Fruit fly (Drosophila melanogaster): ENCODE results near the gene SA1.

Gene SA1

DNA sequence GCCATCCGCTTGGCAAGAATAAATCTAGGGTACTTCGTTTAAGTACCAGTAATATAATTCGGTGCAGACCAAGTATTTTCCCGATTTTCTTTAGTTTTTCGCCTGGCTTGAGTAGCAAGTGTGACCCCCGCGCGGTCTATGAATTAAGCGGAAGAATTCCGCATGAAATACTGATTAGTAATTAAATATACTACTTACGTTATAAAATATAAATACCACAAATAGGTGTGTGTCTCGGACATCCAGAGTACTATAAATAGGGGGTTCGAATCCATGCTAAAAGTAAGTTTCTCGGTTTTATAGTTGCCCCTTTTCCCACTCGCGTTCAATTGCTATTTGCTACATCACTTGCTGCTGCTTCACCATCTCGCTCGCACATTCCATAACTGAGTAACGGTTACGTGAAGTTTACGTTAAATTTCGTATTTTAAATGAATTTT lies 21.4 kb downstream of the SA1 start, which contains the start of gene snRNP-U1-70K (continued):
- no peak for TF ChIP-seq nau (GFP tag; optimal IDR thresholded peaks at IDR 0.05)
- TF ChIP-seq ranshi (GFP tag; IDR thresholded peaks at IDR 0.05) = no peak
- TF ChIP-seq HHEX (GFP tag; optimal IDR thresholded peaks at IDR 0.05) = no peak
- TF ChIP-seq unc-4 (GFP tag; IDR thresholded peaks at IDR 0.05; ENCODE audit: partially characterized antibody) = peak; percentile 44; the same call in 1 of the 2 replicates
- TF ChIP-seq Rfx (GFP tag; IDR thresholded peaks at IDR 0.05) = peak; percentile 50
- no peak for TF ChIP-seq CG32532 (GFP tag; IDR thresholded peaks at IDR 0.05)
- TF ChIP-seq CG17186 (GFP tag; optimal IDR thresholded peaks at IDR 0.05) = peak; percentile 1
- TF ChIP-seq nerfin-1 (tag; optimal IDR thresholded peaks at IDR 0.05) = peak; percentile 87
- peak; percentile 66 for TF ChIP-seq CG3995 (GFP tag; optimal IDR thresholded peaks at IDR 0.05)
- no peak for TF ChIP-seq rib (GFP tag; IDR thresholded peaks at IDR 0.05)
- TF ChIP-seq CG17328 (GFP tag; IDR thresholded peaks at IDR 0.05) = no peak
- TF ChIP-seq CG43689 (GFP tag; IDR thresholded peaks at IDR 0.05) = no peak
- TF ChIP-seq CG12659 (GFP tag; optimal IDR thresholded peaks at IDR 0.05) = peak; percentile 64
- TF ChIP-seq CG11560 (tag; IDR thresholded peaks at IDR 0.05) = no peak
- TF ChIP-seq Rx (GFP tag; IDR thresholded peaks at IDR 0.05) = no peak
- TF ChIP-seq CG7745 (tag; optimal IDR thresholded peaks at IDR 0.05) = peak; percentile 0
- no peak for TF ChIP-seq CG34376 (GFP tag; optimal IDR thresholded peaks at IDR 0.05)
- TF ChIP-seq CG2202 (tag; optimal IDR thresholded peaks at IDR 0.05) = no peak
- TF ChIP-seq CTCF (GFP tag; optimal IDR thresholded peaks at IDR 0.05) = peak; percentile 78
- TF ChIP-seq Ets65A (GFP tag) = peak; percentile 7
- TF ChIP-seq zen (tag; optimal IDR thresholded peaks at IDR 0.05) = peak; percentile 62
- peak; percentile 20; the same call in 1 of the 4 replicates for TF ChIP-seq Gug (GFP tag; IDR thresholded peaks at IDR 0.05)
- TF ChIP-seq BEAF-32 (GFP tag; optimal IDR thresholded peaks at IDR 0.05) = peak; percentile 40
- TF ChIP-seq CG15073 (GFP tag; optimal IDR thresholded peaks at IDR 0.05) = no peak
- no peak for TF ChIP-seq usp (GFP tag; optimal IDR thresholded peaks at IDR 0.05)
- TF ChIP-seq CG34422 (GFP tag; IDR thresholded peaks at IDR 0.05) = peak; percentile 43; the same call in 1 of the 3 replicates
- peak; percentile 51; the same call in 2 of the 3 replicates for TF ChIP-seq CG6791 (GFP tag; IDR thresholded peaks at IDR 0.05; ENCODE audit: partially characterized antibody)
- peak; percentile 42; the same call in 2 of the 3 replicates for TF ChIP-seq row (GFP tag; IDR thresholded peaks at IDR 0.05)
- peak; percentile 88 for TF ChIP-seq CG4617 (GFP tag; optimal IDR thresholded peaks at IDR 0.05; ENCODE audit: borderline replicate concordance)
- TF ChIP-seq HmgD (GFP tag; optimal IDR thresholded peaks at IDR 0.05) = peak; percentile 42
- TF ChIP-seq CG14710 (tag; optimal IDR thresholded peaks at IDR 0.05) = peak; percentile 99
- TF ChIP-seq Dp (GFP tag; optimal IDR thresholded peaks at IDR 0.05) = peak; percentile 55
- peak; percentile 20; the same call in 2 of the 3 replicates for TF ChIP-seq Opbp (GFP tag; IDR thresholded peaks at IDR 0.05; ENCODE audit: partially characterized antibody)
- peak; percentile 43 for TF ChIP-seq amos (GFP tag; IDR thresholded peaks at IDR 0.05; ENCODE audit: partially characterized antibody)
- 0 out of 3 replicates have a peak, but pooled peaks have one; percentile 41 for TF ChIP-seq CG11456 (GFP tag; IDR thresholded peaks at IDR 0.05)
- TF ChIP-seq bbx (GFP tag; IDR thresholded peaks at IDR 0.05; ENCODE audit: partially characterized antibody) = peak; percentile 10
- TF ChIP-seq pzg (GFP tag; optimal IDR thresholded peaks at IDR 0.05) = peak; percentile 97
- TF ChIP-seq nmo (GFP tag; optimal IDR thresholded peaks at IDR 0.05) = peak; percentile 6
- no peak for TF ChIP-seq CG6175 (GFP tag; IDR thresholded peaks at IDR 0.05)
- TF ChIP-seq knrl (GFP tag; IDR thresholded peaks at IDR 0.05; ENCODE audit: partially characterized antibody) = peak; percentile 52; the same call in 1 of the 3 replicates
- TF ChIP-seq Dref (GFP tag; IDR thresholded peaks at IDR 0.05) = peak; percentile 40
- TF ChIP-seq CG2120 (GFP tag; optimal IDR thresholded peaks at IDR 0.05) = no peak
- TF ChIP-seq CG17912 (GFP tag; optimal IDR thresholded peaks at IDR 0.05) = no peak
- TF ChIP-seq trem (tag; optimal IDR thresholded peaks at IDR 0.05) = peak; percentile 81
- no peak for TF ChIP-seq CG5245 (GFP tag; optimal IDR thresholded peaks at IDR 0.05)
- TF ChIP-seq insv (GFP tag; optimal IDR thresholded peaks at IDR 0.05) = peak in 1 of 2 experiments; percentile 43
- no peak for TF ChIP-seq Taf1 (GFP tag; IDR thresholded peaks at IDR 0.05)
- TF ChIP-seq Oaz (GFP tag; IDR thresholded peaks at IDR 0.05) = no peak
- TF ChIP-seq CG12769 (tag; optimal IDR thresholded peaks at IDR 0.05) = no peak
- TF ChIP-seq wor (GFP tag; IDR thresholded peaks at IDR 0.05) = no peak
- no peak for TF ChIP-seq ato (GFP tag; IDR thresholded peaks at IDR 0.05; ENCODE audit: partially characterized antibody)

Measured in whole organism, embryonic.